Fruit fly (Drosophila melanogaster): ENCODE results near the gene mei-9.
A peak's percentile ranks its signal among the peaks of the same experiment; 100 is the strongest.

Gene mei-9

dm6 chrX:4366196-4366595 lies 47.6 kb upstream of the mei-9 start, which contains the start of gene CG3626 (continued):
- TF ChIP-seq Tbp (GFP tag; optimal IDR thresholded peaks at IDR 0.05) = no peak
- TF ChIP-seq CG4730 (GFP tag; IDR thresholded peaks at IDR 0.05) = no peak
- no peak for TF ChIP-seq CG8388 (GFP tag; optimal IDR thresholded peaks at IDR 0.05)
- TF ChIP-seq zfh1 (GFP tag; IDR thresholded peaks at IDR 0.05) = 0 out of 3 replicates have a peak, but pooled peaks have one; percentile 16
- peak; percentile 87 for TF ChIP-seq CG33213 (GFP tag; optimal IDR thresholded peaks at IDR 0.05)
- TF ChIP-seq CG13424 (tag; optimal IDR thresholded peaks at IDR 0.05) = no peak
- TF ChIP-seq CG17385 (GFP tag; optimal IDR thresholded peaks at IDR 0.05) = no peak
- TF ChIP-seq yki (optimal IDR thresholded peaks at IDR 0.05) = no peak
- no peak for TF ChIP-seq croc (GFP tag; conservative IDR thresholded peaks at IDR 0.05)
- TF ChIP-seq B-H2 (GFP tag; optimal IDR thresholded peaks at IDR 0.05) = peak; percentile 35
- peak; percentile 27 for TF ChIP-seq bigmax (GFP tag; optimal IDR thresholded peaks at IDR 0.05)
- TF ChIP-seq Poxn (GFP tag; IDR thresholded peaks at IDR 0.05) = no peak
- peak; percentile 90 for TF ChIP-seq MBD-R2 (GFP tag; IDR thresholded peaks at IDR 0.05)
- peak; percentile 41 for TF ChIP-seq ERR (GFP tag; optimal IDR thresholded peaks at IDR 0.05)
- TF ChIP-seq oc (tag; optimal IDR thresholded peaks at IDR 0.05) = no peak
- TF ChIP-seq CG42726 (GFP tag; IDR thresholded peaks at IDR 0.05; ENCODE audit: partially characterized antibody) = peak; percentile 91
- TF ChIP-seq CG1832 (GFP tag; optimal IDR thresholded peaks at IDR 0.05) = no peak
- peak; percentile 91 for TF ChIP-seq amos (GFP tag; IDR thresholded peaks at IDR 0.05; ENCODE audit: partially characterized antibody)
- no peak for TF ChIP-seq Dfd (GFP tag; optimal IDR thresholded peaks at IDR 0.05)
- no peak for TF ChIP-seq CG12219 (GFP tag; optimal IDR thresholded peaks at IDR 0.05)
- TF ChIP-seq CG30020 (tag; optimal IDR thresholded peaks at IDR 0.05) = no peak
- TF ChIP-seq Asciz (GFP tag; optimal IDR thresholded peaks at IDR 0.05) = no peak
- no peak for TF ChIP-seq CG5953 (GFP tag; IDR thresholded peaks at IDR 0.05)
- TF ChIP-seq Hand (GFP tag; optimal IDR thresholded peaks at IDR 0.05) = no peak
- TF ChIP-seq tna (GFP tag; IDR thresholded peaks at IDR 0.05; ENCODE audit: partially characterized antibody) = peak; percentile 77
- TF ChIP-seq tx (GFP tag; optimal IDR thresholded peaks at IDR 0.05) = no peak
- no peak for TF ChIP-seq ems (GFP tag; optimal IDR thresholded peaks at IDR 0.05)
- no peak for TF ChIP-seq Atf3 (GFP tag; optimal IDR thresholded peaks at IDR 0.05)
- TF ChIP-seq CrebB (tag; optimal IDR thresholded peaks at IDR 0.05) = no peak
- TF ChIP-seq gfzf (GFP tag; optimal IDR thresholded peaks at IDR 0.05) = peak; percentile 75
- TF ChIP-seq Antp (GFP tag; optimal IDR thresholded peaks at IDR 0.05) = no peak
- TF ChIP-seq Sox102F (GFP tag; optimal IDR thresholded peaks at IDR 0.05) = no peak
- peak; percentile 59; the same call in 2 of the 3 replicates for TF ChIP-seq CG7963 (GFP tag; IDR thresholded peaks at IDR 0.05; ENCODE audit: partially characterized antibody)
- TF ChIP-seq CG8765 (GFP tag; IDR thresholded peaks at IDR 0.05) = no peak
- no peak for TF ChIP-seq CG12071 (GFP tag; optimal IDR thresholded peaks at IDR 0.05)
- no peak for TF ChIP-seq tgo (GFP tag; IDR thresholded peaks at IDR 0.05)
- TF ChIP-seq Ets65A (GFP tag) = peak; percentile 94
- TF ChIP-seq Dref (GFP tag; IDR thresholded peaks at IDR 0.05) = peak; percentile 58
- no peak for TF ChIP-seq eyg (GFP tag; optimal IDR thresholded peaks at IDR 0.05)
- no peak for TF ChIP-seq ken (GFP tag; IDR thresholded peaks at IDR 0.05)
- TF ChIP-seq Oli (tag; optimal IDR thresholded peaks at IDR 0.05) = no peak
- TF ChIP-seq CG3838 (GFP tag; optimal IDR thresholded peaks at IDR 0.05) = no peak
- no peak for TF ChIP-seq wek (GFP tag; optimal IDR thresholded peaks at IDR 0.05)
- no peak for TF ChIP-seq CG15073 (GFP tag; optimal IDR thresholded peaks at IDR 0.05)
- TF ChIP-seq CG1233 (GFP tag; optimal IDR thresholded peaks at IDR 0.05) = no peak
- no peak for TF ChIP-seq CG13894 (tag; optimal IDR thresholded peaks at IDR 0.05)
- TF ChIP-seq CG9797 (GFP tag; optimal IDR thresholded peaks at IDR 0.05) = peak; percentile 91
- TF ChIP-seq CG16813 (GFP tag; IDR thresholded peaks at IDR 0.05; ENCODE audit: partially characterized antibody) = peak; percentile 85
- TF ChIP-seq CG31441 (GFP tag; IDR thresholded peaks at IDR 0.05) = no peak
- TF ChIP-seq gcm (GFP tag; optimal IDR thresholded peaks at IDR 0.05) = no peak
- TF ChIP-seq nerfin-2 (GFP tag; IDR thresholded peaks at IDR 0.05; ENCODE audit: partially characterized antibody) = 0 out of 2 replicates have a peak, but pooled peaks have one; percentile 54
- TF ChIP-seq CG12104 (GFP tag; optimal IDR thresholded peaks at IDR 0.05) = no peak
